Worm (Caenorhabditis elegans) whole organism, L1 larva: ENCODE measurements around the gene C07B5.3.

ENCODE experiments used
- alr-1 ChIP-seq: fragments of 200-800 bp; sonication (Bioruptor generic); optimal IDR thresholded peaks from 2 replicates; lab custom pipeline; 2018; ENCODE audit warnings: borderline replicate concordance, mild to moderate bottlenecking, missing genetic modification characterization, missing compliant biosample characterization
- ama-1 ChIP-seq: fragments of 150-350 bp; optimal IDR thresholded peaks from 2 replicates; lab custom pipeline; 2014
- dpl-1 ChIP-seq, 3 experiments: fragments of 150-350 bp in 2 of 3; sonication (generic microtip) in 1 of 3; optimal IDR thresholded peaks; 2 replicates each; lab custom pipeline; 2014 to 2017; ENCODE audit warnings: missing biosample characterization in 3 of 3, missing genetic modification characterization in 3 of 3, missing genetic modification reagents in 3 of 3
- egl-13 ChIP-seq: sonication (generic microtip); optimal IDR thresholded peaks from 2 replicates; lab custom pipeline; 2016; ENCODE audit warnings: missing genotype, missing genetic modification reagents, missing genetic modification characterization, missing compliant biosample characterization
- jun-1 ChIP-seq: fragments of 150-350 bp; optimal IDR thresholded peaks from 2 replicates; lab custom pipeline; 2014; ENCODE audit warnings: missing biosample characterization, missing genetic modification reagents, missing genetic modification characterization
- lin-35 ChIP-seq, 2 experiments: fragments of 150-350 bp; optimal IDR thresholded peaks; 2 replicates each; lab custom pipeline; 2014; ENCODE audit warnings: missing biosample characterization in 2 of 2, missing genetic modification characterization in 2 of 2, missing genetic modification reagents in 2 of 2
- lin-39 ChIP-seq: fragments of 150-350 bp; optimal IDR thresholded peaks from 2 replicates; lab custom pipeline; 2014; ENCODE audit warnings: missing biosample characterization, missing genetic modification reagents, missing genetic modification characterization
- lsy-2 ChIP-seq, 2 experiments: fragments of 150-350 bp; optimal IDR thresholded peaks; 2 replicates each; lab custom pipeline; 2014; ENCODE audit warnings: missing biosample characterization in 2 of 2, missing genetic modification characterization in 2 of 2
- nhr-11 ChIP-seq: fragments of 150-350 bp; optimal IDR thresholded peaks from 2 replicates; lab custom pipeline; 2014; ENCODE audit warnings: missing biosample characterization, missing genetic modification characterization
- nhr-12 ChIP-seq: sonication (generic microtip); optimal IDR thresholded peaks from 2 replicates; lab custom pipeline; 2017; ENCODE audit warnings: missing biosample characterization, missing genetic modification characterization
- nhr-71 ChIP-seq: sonication (generic microtip); optimal IDR thresholded peaks from 2 replicates; lab custom pipeline; 2016; ENCODE audit warnings: mild to moderate bottlenecking, missing genetic modification characterization, moderate library complexity, missing compliant biosample characterization
- nhr-76 ChIP-seq: sonication (generic microtip); optimal IDR thresholded peaks from 2 replicates; lab custom pipeline; 2017; ENCODE audit warnings: missing biosample characterization, missing genetic modification characterization
- nhr-84 ChIP-seq: sonication (generic microtip); optimal IDR thresholded peaks from 2 replicates; lab custom pipeline; 2017; ENCODE audit warnings: missing biosample characterization, missing genetic modification characterization

- no peak for TF ChIP-seq ama-1
- no peak for TF ChIP-seq nhr-11 (tag; lab: Kevin White, UChicago)
- TF ChIP-seq lsy-2 (tag; optimal IDR thresholded peaks at IDR 0.05; lab: Kevin White, UChicago), result no peak
- TF ChIP-seq lin-35 (GFP tag; optimal IDR thresholded peaks at IDR 0.05; lab: Kevin White, UChicago), result no peak
- TF ChIP-seq nhr-71 (tag; lab: Kevin White, UChicago), result no peak
- no peak for TF ChIP-seq lin-39 (tag; lab: Kevin White, UChicago)
- TF ChIP-seq jun-1 (tag; lab: Kevin White, UChicago), result no peak
- TF ChIP-seq nhr-84 (tag; lab: Kevin White, UChicago), result no peak
- TF ChIP-seq nhr-76 (tag; lab: Kevin White, UChicago), result no peak
- no peak for TF ChIP-seq dpl-1 (GFP tag; optimal IDR thresholded peaks at IDR 0.05; lab: Kevin White, UChicago)
- no peak for TF ChIP-seq egl-13 (tag; lab: Kevin White, UChicago)
- TF ChIP-seq alr-1 (tag; lab: Kevin White, UChicago), result no peak
- no peak for TF ChIP-seq nhr-12 (tag; lab: Kevin White, UChicago)
Observed at ce11 chrX:9486160-9486559, 36.9 kb downstream of the C07B5.3 start.
